Worm (Caenorhabditis elegans): ENCODE data around the gene F17A2.13.

The F17A2.13 gene

DNA sequence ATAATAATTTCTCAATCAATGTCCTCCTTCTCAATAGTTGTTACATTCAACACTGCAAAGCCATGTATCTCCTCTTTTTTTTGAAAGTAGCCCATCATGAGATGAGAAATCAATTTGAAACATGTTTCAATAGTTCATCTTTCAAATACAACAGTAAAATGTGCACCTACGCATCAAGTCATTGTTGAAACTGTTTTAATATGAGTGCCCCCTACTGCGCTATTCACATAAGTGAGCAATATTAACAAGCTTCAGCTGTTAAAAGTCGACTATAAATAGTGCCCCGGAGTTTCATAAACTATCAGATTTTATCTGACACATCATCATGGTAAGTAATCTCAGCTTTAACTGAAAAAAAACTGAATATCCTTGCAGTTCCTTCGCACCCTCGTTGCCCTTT is 39.0 kb downstream of the F17A2.13 start, which contains the start of the genes nspc-15 and F19H6.6:
nspc-15 (plus strand) TSS at position 301 of the 400 bp plus-strand sequence.
F19H6.6 (plus strand) TSS at position 384 of the 400 bp plus-strand sequence.
- TF ChIP-seq hlh-26 (GFP tag; conservative IDR thresholded peaks at IDR 0.05) (no peak), K12H6.12 (tag; optimal IDR thresholded peaks at IDR 0.05) (no peak), lsl-1 (GFP tag; optimal IDR thresholded peaks at IDR 0.05) (no peak), nfya-1 (tag; optimal IDR thresholded peaks at IDR 0.05; ENCODE audit: borderline replicate concordance, insufficient read depth) (no peak), B0035.1 (tag; optimal IDR thresholded peaks at IDR 0.05) (no peak), nhr-27 (tag; optimal IDR thresholded peaks at IDR 0.05) (no peak), ets-4 (GFP tag; optimal IDR thresholded peaks at IDR 0.05) (no peak), ztf-3 (GFP tag; optimal IDR thresholded peaks at IDR 0.05) (no peak), aptf-2 (GFP tag; conservative IDR thresholded peaks at IDR 0.05) (no peak), ama-1 (optimal IDR thresholded peaks at IDR 0.05) (no peak), ama-1 (GFP tag; optimal IDR thresholded peaks at IDR 0.05) (no peak), nhr-179 (tag; optimal IDR thresholded peaks at IDR 0.05) (no peak), akir-1 (GFP tag; optimal IDR thresholded peaks at IDR 0.05) (no peak), ekl-4 (GFP tag; IDR thresholded peaks at IDR 0.05) (no peak)

DNA sequence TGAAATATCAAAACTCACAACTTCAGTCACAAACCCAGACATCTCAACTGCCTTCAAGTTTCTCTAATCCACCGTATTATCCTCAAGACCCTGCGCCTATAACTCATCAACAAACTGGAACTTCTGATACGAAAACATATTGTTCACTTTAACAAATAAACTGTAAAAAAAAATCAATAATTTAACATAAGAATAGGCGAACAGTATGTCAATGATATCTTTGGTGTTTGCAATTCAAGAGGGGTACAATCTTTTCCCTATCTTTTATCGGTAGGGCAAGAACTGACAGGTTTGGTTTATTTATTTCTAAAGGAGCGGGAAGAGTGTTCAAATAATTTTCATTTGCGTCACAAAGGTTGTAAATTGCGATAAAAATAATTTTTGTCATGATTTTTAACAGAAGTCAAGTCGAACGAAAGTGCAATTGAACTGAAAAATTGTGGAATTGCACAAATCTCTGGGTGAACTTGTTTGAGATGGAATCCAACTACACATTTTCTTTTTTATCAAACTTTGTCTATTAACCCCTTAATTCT is 41.6 kb downstream of the F17A2.13 start:
- TF ChIP-seq egrh-3 (GFP tag; IDR thresholded peaks at IDR 0.05) (0 out of 2 replicates have a peak, but pooled peaks have one; percentile 16), dox-1 (GFP tag; IDR thresholded peaks at IDR 0.05) (peak; percentile 96), C06A6.2 (GFP tag; conservative IDR thresholded peaks at IDR 0.05) (peak; percentile 95), pha-4 (tag; optimal IDR thresholded peaks at IDR 0.05) (peak; percentile 97), B0261.1 (tag; optimal IDR thresholded peaks at IDR 0.05) (peak; percentile 62), ekl-4 (GFP tag; IDR thresholded peaks at IDR 0.05) (peak; percentile 73), zim-3 (tag; optimal IDR thresholded peaks at IDR 0.05) (peak; percentile 23), ztf-6 (GFP tag; IDR thresholded peaks at IDR 0.05) (0 out of 2 replicates have a peak, but pooled peaks have one; percentile 62), F57A8.1 (GFP tag; optimal IDR thresholded peaks at IDR 0.05) (peak; percentile 85), ZK185.1 (tag; optimal IDR thresholded peaks at IDR 0.05; ENCODE audit: poor library complexity, severe bottlenecking) (peak; percentile 99), repo-1 (tag; optimal IDR thresholded peaks at IDR 0.05) (peak; percentile 99), dpff-1 (tag; optimal IDR thresholded peaks at IDR 0.05) (peak; percentile 86), mcd-1 (GFP tag; IDR thresholded peaks at IDR 0.05) (peak; percentile 82), nhr-120 (GFP tag; IDR thresholded peaks at IDR 0.05) (no peak), F57C9.4 (tag; optimal IDR thresholded peaks at IDR 0.05) (peak; percentile 71), lin-26 (GFP tag; IDR thresholded peaks at IDR 0.05) (peak; percentile 73), F37B4.10 (GFP tag; IDR thresholded peaks at IDR 0.05) (no peak), T07F8.4 (tag; optimal IDR thresholded peaks at IDR 0.05) (peak; percentile 85), ztf-25 (GFP tag; IDR thresholded peaks at IDR 0.05) (no peak), B0035.1 (tag; optimal IDR thresholded peaks at IDR 0.05) (peak; percentile 95), let-607 (tag; optimal IDR thresholded peaks at IDR 0.05) (peak; percentile 76 to 93), F23B12.7 (tag; optimal IDR thresholded peaks at IDR 0.05; ENCODE audit: insufficient read depth) (peak; percentile 97), Y95B8A.8 (GFP tag; IDR thresholded peaks at IDR 0.05) (no peak), ama-1 (optimal IDR thresholded peaks at IDR 0.05) (no peak), ama-1 (GFP tag; optimal IDR thresholded peaks at IDR 0.05) (peak in 1 of 2 experiments; percentile 73), rpc-1 (optimal IDR thresholded peaks at IDR 0.05) (peak; percentile 15), rpc-1 (tag; optimal IDR thresholded peaks at IDR 0.05) (no peak), ztf-3 (GFP tag; optimal IDR thresholded peaks at IDR 0.05) (peak; percentile 88), B0336.3 (GFP tag; IDR thresholded peaks at IDR 0.05) (peak; percentile 99), sptf-2 (GFP tag; optimal IDR thresholded peaks at IDR 0.05) (peak; percentile 38), F22D6.2 (tag; optimal IDR thresholded peaks at IDR 0.05) (peak; percentile 94), hlh-12 (tag; optimal IDR thresholded peaks at IDR 0.05) (no peak), rec-8 (tag; optimal IDR thresholded peaks at IDR 0.05) (peak in 1 of 2 experiments; percentile 47), nhr-179 (tag; optimal IDR thresholded peaks at IDR 0.05) (peak; percentile 81), ztf-22 (GFP tag; optimal IDR thresholded peaks at IDR 0.05) (peak; percentile 67), lsl-1 (GFP tag; optimal IDR thresholded peaks at IDR 0.05) (no peak), tlf-1 (GFP tag; optimal IDR thresholded peaks at IDR 0.05) (peak; percentile 97), F52B5.7 (tag; optimal IDR thresholded peaks at IDR 0.05) (peak; percentile 77), K11D2.4 (GFP tag; IDR thresholded peaks at IDR 0.05) (peak; percentile 98)
